Fruit fly (Drosophila melanogaster): Measurements from ENCODE around the gene p.
A peak's percentile ranks its signal among the peaks of the same experiment; 100 is the strongest.

Gene p

dm6 chr3R:8712722-8713131, 42.2 kb upstream of the p start, which contains the start of gene CG8112 (continued):
- TF ChIP-seq bcd (GFP tag; optimal IDR thresholded peaks at IDR 0.05): peak; percentile 16
- TF ChIP-seq Vsx1 (GFP tag; optimal IDR thresholded peaks at IDR 0.05): peak; percentile 7
- peak; percentile 3 for TF ChIP-seq CG6854 (GFP tag; optimal IDR thresholded peaks at IDR 0.05)
- TF ChIP-seq Gug (GFP tag; IDR thresholded peaks at IDR 0.05): no peak
- no peak for TF ChIP-seq az2 (GFP tag; optimal IDR thresholded peaks at IDR 0.05)
- TF ChIP-seq Med (GFP tag): peak; percentile 80
- peak; percentile 47 for TF ChIP-seq CG13424 (tag; optimal IDR thresholded peaks at IDR 0.05)
- TF ChIP-seq CG13296 (GFP tag; optimal IDR thresholded peaks at IDR 0.05): peak; percentile 44
- TF ChIP-seq HmgD (GFP tag; optimal IDR thresholded peaks at IDR 0.05): no peak
- no peak for TF ChIP-seq nau (GFP tag; optimal IDR thresholded peaks at IDR 0.05)
- peak; percentile 3 for TF ChIP-seq nmo (GFP tag; optimal IDR thresholded peaks at IDR 0.05)
- TF ChIP-seq CG17829 (tag; optimal IDR thresholded peaks at IDR 0.05): peak; percentile 21
- no peak for TF ChIP-seq Spps (tag; optimal IDR thresholded peaks at IDR 0.05)
- no peak for TF ChIP-seq tup (GFP tag; optimal IDR thresholded peaks at IDR 0.05)
- TF ChIP-seq knrl (GFP tag; IDR thresholded peaks at IDR 0.05; ENCODE audit: partially characterized antibody): no peak
- no peak for TF ChIP-seq CG10267 (tag; optimal IDR thresholded peaks at IDR 0.05)
- peak; percentile 17 for TF ChIP-seq CG2120 (GFP tag; optimal IDR thresholded peaks at IDR 0.05)
- TF ChIP-seq gcm (GFP tag; optimal IDR thresholded peaks at IDR 0.05): peak; percentile 5
- TF ChIP-seq sd (tag; optimal IDR thresholded peaks at IDR 0.05): no peak
- TF ChIP-seq CG8924 (tag; optimal IDR thresholded peaks at IDR 0.05): peak; percentile 44
- TF ChIP-seq CG18262 (tag; optimal IDR thresholded peaks at IDR 0.05): peak; percentile 57
- TF ChIP-seq Oli (tag; optimal IDR thresholded peaks at IDR 0.05): no peak
- peak; percentile 6 for TF ChIP-seq Nf-YB (GFP tag; optimal IDR thresholded peaks at IDR 0.05)
- TF ChIP-seq Dp (GFP tag; optimal IDR thresholded peaks at IDR 0.05): no peak
- no peak for TF ChIP-seq CG8290 (GFP tag; optimal IDR thresholded peaks at IDR 0.05)
- no peak for TF ChIP-seq CG8290 (tag; optimal IDR thresholded peaks at IDR 0.05)
- no peak for TF ChIP-seq CG3847 (GFP tag; IDR thresholded peaks at IDR 0.05)
- peak; percentile 13 for TF ChIP-seq fd96Cb (tag; optimal IDR thresholded peaks at IDR 0.05)
- no peak for TF ChIP-seq Hsf (GFP tag; optimal IDR thresholded peaks at IDR 0.05)
- TF ChIP-seq CG10543 (GFP tag; optimal IDR thresholded peaks at IDR 0.05): peak; percentile 16
- TF ChIP-seq chm (GFP tag; IDR thresholded peaks at IDR 0.05): no peak
- TF ChIP-seq gem (tag; optimal IDR thresholded peaks at IDR 0.05): peak; percentile 64
- TF ChIP-seq Mad (GFP tag; optimal IDR thresholded peaks at IDR 0.05): no peak
- TF ChIP-seq CG8359 (GFP tag; optimal IDR thresholded peaks at IDR 0.05; ENCODE audit: borderline replicate concordance): no peak
- TF ChIP-seq CG7556 (GFP tag; optimal IDR thresholded peaks at IDR 0.05): peak; percentile 52
- peak; percentile 39 for TF ChIP-seq Hand (GFP tag; optimal IDR thresholded peaks at IDR 0.05)
- peak; percentile 32 for TF ChIP-seq CoRest (tag; optimal IDR thresholded peaks at IDR 0.05)
- peak; percentile 30 for TF ChIP-seq Fer3 (tag; optimal IDR thresholded peaks at IDR 0.05)
- TF ChIP-seq CG17912 (GFP tag; optimal IDR thresholded peaks at IDR 0.05): no peak
- TF ChIP-seq CG6813 (GFP tag; optimal IDR thresholded peaks at IDR 0.05): peak; percentile 24
- TF ChIP-seq ken (GFP tag; IDR thresholded peaks at IDR 0.05): no peak
- no peak for TF ChIP-seq CG9609 (GFP tag; optimal IDR thresholded peaks at IDR 0.05)
- TF ChIP-seq bbx (GFP tag; IDR thresholded peaks at IDR 0.05; ENCODE audit: partially characterized antibody): no peak
- peak; percentile 48 for TF ChIP-seq CG18599 (GFP tag; optimal IDR thresholded peaks at IDR 0.05)
- no peak for TF ChIP-seq CG10147 (GFP tag; optimal IDR thresholded peaks at IDR 0.05)
- 0 out of 2 replicates have a peak, but pooled peaks have one; percentile 13 for TF ChIP-seq ap (GFP tag; IDR thresholded peaks at IDR 0.05)
- peak; percentile 9 for TF ChIP-seq nom (GFP tag; optimal IDR thresholded peaks at IDR 0.05)
- no peak for TF ChIP-seq Lhr (GFP tag; optimal IDR thresholded peaks at IDR 0.05)
- TF ChIP-seq CG7839 (tag; optimal IDR thresholded peaks at IDR 0.05): peak; percentile 14
- peak; percentile 22 for TF ChIP-seq CG9437 (GFP tag; optimal IDR thresholded peaks at IDR 0.05)

Measured in whole organism, embryonic.